Fruit fly (Drosophila melanogaster) whole organism, prepupa: Measurements from ENCODE around the gene obst-G.

Experiments used
- CG6808 ChIP-seq: fragments of 200-800 bp; sonication (Bioruptor generic); optimal IDR thresholded peaks from 3 replicates; lab custom pipeline; 2017; ENCODE audit warnings: missing biosample characterization, missing genetic modification characterization, mild to moderate bottlenecking, moderate library complexity, missing genetic modification reagents
- Ets21C ChIP-seq: fragments of 200-800 bp; sonication (Bioruptor generic); optimal IDR thresholded peaks from 3 replicates; lab custom pipeline; 2016; ENCODE audit warnings: missing biosample characterization, missing genetic modification characterization
- Ets96B ChIP-seq: fragments of 200-800 bp; optimal IDR thresholded peaks from 2 replicates; lab custom pipeline; 2019; ENCODE audit warnings: missing biosample characterization, mild to moderate bottlenecking, missing genetic modification characterization, moderate library complexity
- Gug ChIP-seq: fragments of 200-800 bp; sonication (Bioruptor generic); IDR thresholded peaks from 2 replicates; pipeline ENCODE4 v1.3.6; 2022; ENCODE audit warnings: missing biosample characterization, missing genetic modification characterization
- Lpt ChIP-seq: fragments of 200-800 bp; sonication (Bioruptor generic); optimal IDR thresholded peaks from 3 replicates; lab custom pipeline; 2016; ENCODE audit warnings: missing biosample characterization, missing genetic modification characterization
- OdsH ChIP-seq: fragments of 200-800 bp; sonication (Bioruptor generic); optimal IDR thresholded peaks from 3 replicates; lab custom pipeline; 2016; ENCODE audit warnings: missing biosample characterization, missing genetic modification characterization
- dac ChIP-seq: fragments of 200-800 bp; sonication (Bioruptor generic); optimal IDR thresholded peaks from 2 replicates; lab custom pipeline; 2017; ENCODE audit warnings: missing biosample characterization, mild to moderate bottlenecking, missing genetic modification characterization
- eg ChIP-seq: fragments of 200-800 bp; sonication (Bioruptor generic); IDR thresholded peaks from 3 replicates; pipeline ENCODE4 v1.3.6; 2022; ENCODE audit warnings: missing biosample characterization, missing genetic modification characterization
- fkh ChIP-seq: fragments of 200-800 bp; sonication (Bioruptor generic); optimal IDR thresholded peaks from 3 replicates; lab custom pipeline; 2017; ENCODE audit warnings: missing biosample characterization, mild to moderate bottlenecking, missing genetic modification characterization, moderate library complexity
- salr ChIP-seq, 2 experiments: fragments of 200-800 bp; sonication (Bioruptor generic); optimal IDR thresholded peaks; 3 replicates each; lab custom pipeline; 2016 to 2018; ENCODE audit warnings: missing biosample characterization in 2 of 2, missing genetic modification characterization in 2 of 2, mild to moderate bottlenecking in 1 of 2
- spab ChIP-seq: fragments of 200-800 bp; sonication (Bioruptor generic); optimal IDR thresholded peaks from 2 replicates; lab custom pipeline; 2017; ENCODE audit warnings: missing biosample characterization, mild to moderate bottlenecking, missing genetic modification characterization, missing genetic modification reagents
- vri ChIP-seq: fragments of 200-800 bp; sonication (Bioruptor generic); optimal IDR thresholded peaks from 3 replicates; lab custom pipeline; 2016; ENCODE audit warnings: missing biosample characterization, mild to moderate bottlenecking, missing genetic modification characterization

DNA sequence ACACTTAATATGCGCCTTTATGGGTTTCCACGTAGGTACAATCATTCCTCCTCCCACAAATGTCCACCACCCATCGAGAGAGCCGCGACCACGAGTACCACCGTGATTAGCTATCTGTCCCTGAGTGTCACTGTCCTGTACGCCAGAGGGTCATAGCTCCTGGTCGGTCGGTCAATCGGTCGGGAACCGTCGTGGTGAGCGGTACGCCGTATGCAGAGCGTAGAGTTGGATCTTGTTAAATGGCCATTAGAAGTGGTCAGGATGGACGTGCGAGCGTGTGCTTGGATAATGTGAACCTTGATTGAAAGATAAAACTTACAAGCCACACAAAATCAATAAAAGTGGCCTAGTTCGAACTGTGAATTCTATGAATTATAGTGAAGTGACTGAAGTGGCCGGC, 31.5 kb upstream of the obst-G start, which contains the start of gene CG6938:
- TF ChIP-seq dac (no peak), vri (no peak), salr (GFP tag; optimal IDR thresholded peaks at IDR 0.05; lab: Kevin White, UChicago) (no peak), Gug (GFP tag; lab: Robert Waterston, UW) (no peak), fkh (GFP tag; lab: Kevin White, UChicago) (no peak), eg (GFP tag; lab: Robert Waterston, UW) (no peak), Ets21C (GFP tag; lab: Kevin White, UChicago) (no peak), OdsH (no peak), Ets96B (tag; lab: Kevin White, UChicago) (no peak), Lpt (no peak), spab (GFP tag; lab: Kevin White, UChicago) (no peak), CG6808 (GFP tag; lab: Kevin White, UChicago) (no peak)
